Worm (Caenorhabditis elegans): Measurements from ENCODE around the gene AH10.2.

ce11 chrV:14187104-14187503, 30.5 kb downstream of the AH10.2 start:
- TF ChIP-seq elt-3 (tag; optimal IDR thresholded peaks at IDR 0.05) (no peak), nhr-76 (tag; optimal IDR thresholded peaks at IDR 0.05) (no peak), nhr-237 (tag; optimal IDR thresholded peaks at IDR 0.05) (no peak), mab-5 (tag; optimal IDR thresholded peaks at IDR 0.05) (no peak), unc-39 (tag; optimal IDR thresholded peaks at IDR 0.05) (no peak), elt-1 (tag; optimal IDR thresholded peaks at IDR 0.05; ENCODE audit: borderline replicate concordance, insufficient read depth) (no peak), lsy-2 (tag; optimal IDR thresholded peaks at IDR 0.05) (no peak), nhr-12 (tag; optimal IDR thresholded peaks at IDR 0.05) (no peak), blmp-1 (tag; optimal IDR thresholded peaks at IDR 0.05) (no peak), snpc-4 (tag; optimal IDR thresholded peaks at IDR 0.05) (no peak)

Measured in whole organism, mixed stage, embryonic.